Worm (Caenorhabditis elegans): ENCODE results near the gene F40B5.2.

Gene F40B5.2

ce11 chrX:8341675-8342074 lies 26.0 kb upstream of the F40B5.2 start, which contains the start of gene F55E10.1:
Gene F55E10.1 (plus strand): TSS chrX:8341975.
- no peak for TF ChIP-seq madf-9 (GFP tag; conservative IDR thresholded peaks at IDR 0.05)

ce11 chrX:8346248-8346647 lies 21.4 kb upstream of the F40B5.2 start, which contains the start of gene drd-5:
Gene drd-5 (minus strand): TSS chrX:8346348.
- TF ChIP-seq dve-1 (tag; optimal IDR thresholded peaks at IDR 0.05; ENCODE audit: insufficient read depth) (peak; percentile 32), pqm-1 (tag; optimal IDR thresholded peaks at IDR 0.05) (peak; percentile 33), F10B5.3 (tag; optimal IDR thresholded peaks at IDR 0.05) (no peak), ceh-82 (tag; optimal IDR thresholded peaks at IDR 0.05) (no peak), R02D3.7 (tag; optimal IDR thresholded peaks at IDR 0.05) (no peak), hlh-11 (tag; optimal IDR thresholded peaks at IDR 0.05) (no peak), Y5F2A.4 (GFP tag; optimal IDR thresholded peaks at IDR 0.05) (no peak), jun-1 (tag; optimal IDR thresholded peaks at IDR 0.05) (no peak), sdz-12 (GFP tag; optimal IDR thresholded peaks at IDR 0.05) (no peak), fkh-10 (GFP tag; optimal IDR thresholded peaks at IDR 0.05) (no peak), nhr-77 (tag; optimal IDR thresholded peaks at IDR 0.05) (no peak)

ce11 chrX:8350984-8351383 lies 16.7 kb upstream of the F40B5.2 start, which contains the start of gene npr-28:
Gene npr-28 (minus strand): TSS chrX:8351084.
- no peak for TF ChIP-seq madf-9 (GFP tag; conservative IDR thresholded peaks at IDR 0.05)
- TF ChIP-seq aha-1 (tag): peak; percentile 70
- TF ChIP-seq ceh-20 (GFP tag; IDR thresholded peaks at IDR 0.05): no peak
- TF ChIP-seq ceh-82 (tag; optimal IDR thresholded peaks at IDR 0.05): no peak

- no peak for TF ChIP-seq ces-1 (GFP tag; optimal IDR thresholded peaks at IDR 0.05)
Observed at ce11 chrX:8354284-8354784, 13.3 kb upstream of the F40B5.2 start.

ce11 chrX:8355350-8355749 lies 12.3 kb upstream of the F40B5.2 start:
- TF ChIP-seq spr-3 (GFP tag; optimal IDR thresholded peaks at IDR 0.05) (no peak), D1046.2 (GFP tag; IDR thresholded peaks at IDR 0.05) (no peak), mdt-29 (GFP tag; IDR thresholded peaks at IDR 0.05) (no peak), mes-2 (tag; optimal IDR thresholded peaks at IDR 0.05; ENCODE audit: poor library complexity, severe bottlenecking) (no peak), ceh-20 (GFP tag; IDR thresholded peaks at IDR 0.05) (no peak), lin-13 (GFP tag; optimal IDR thresholded peaks at IDR 0.05) (no peak), attf-4 (tag; optimal IDR thresholded peaks at IDR 0.05) (no peak), zip-11 (GFP tag; IDR thresholded peaks at IDR 0.05) (no peak), unc-39 (tag; optimal IDR thresholded peaks at IDR 0.05) (no peak), ama-1 (optimal IDR thresholded peaks at IDR 0.05) (no peak), cey-2 (tag; optimal IDR thresholded peaks at IDR 0.05; ENCODE audit: borderline replicate concordance, insufficient read depth) (no peak), tra-1 (GFP tag; IDR thresholded peaks at IDR 0.05) (0 out of 2 replicates have a peak, but pooled peaks have one; percentile 15), rbr-2 (tag; optimal IDR thresholded peaks at IDR 0.05) (no peak), daf-12 (tag; optimal IDR thresholded peaks at IDR 0.05) (no peak), snpc-4 (tag; optimal IDR thresholded peaks at IDR 0.05) (no peak), php-3 (GFP tag; IDR thresholded peaks at IDR 0.05) (no peak), ceh-28 (tag; optimal IDR thresholded peaks at IDR 0.05) (no peak), skn-1 (tag; optimal IDR thresholded peaks at IDR 0.05) (no peak), ceh-44 (GFP tag; IDR thresholded peaks at IDR 0.05) (no peak), pqm-1 (tag; optimal IDR thresholded peaks at IDR 0.05) (peak; percentile 97), lin-1 (GFP tag; IDR thresholded peaks at IDR 0.05) (no peak), lin-29 (GFP tag; IDR thresholded peaks at IDR 0.05) (no peak), dmd-6 (GFP tag; IDR thresholded peaks at IDR 0.05) (peak; percentile 89), nhr-111 (GFP tag; optimal IDR thresholded peaks at IDR 0.05) (no peak), nhr-6 (tag; optimal IDR thresholded peaks at IDR 0.05) (no peak), zag-1 (tag; optimal IDR thresholded peaks at IDR 0.05) (no peak), F37D6.2 (tag; optimal IDR thresholded peaks at IDR 0.05) (no peak), spr-1 (tag; optimal IDR thresholded peaks at IDR 0.05) (no peak), nhr-76 (tag; optimal IDR thresholded peaks at IDR 0.05) (no peak), lsy-2 (tag; optimal IDR thresholded peaks at IDR 0.05) (no peak), T20F7.1 (GFP tag; optimal IDR thresholded peaks at IDR 0.05) (no peak), egl-43 (GFP tag; IDR thresholded peaks at IDR 0.05) (no peak)

Measured in whole organism, L4 larva.